Worm (Caenorhabditis elegans): Measurements from ENCODE around the gene srj-55.

The srj-55 gene

ce11 chrV:2891927-2892326 lies 34.2 kb upstream of the srj-55 start, which contains the start of gene F37B4.15:
TSS of gene F37B4.15 (plus strand) at chrV:2892227.
- TF ChIP-seq hlh-1 (tag; optimal IDR thresholded peaks at IDR 0.05) = no peak
- no peak for TF ChIP-seq M03D4.4 (tag; optimal IDR thresholded peaks at IDR 0.05)
- no peak for TF ChIP-seq nhr-237 (tag; optimal IDR thresholded peaks at IDR 0.05)
- TF ChIP-seq unc-39 (tag; optimal IDR thresholded peaks at IDR 0.05) = no peak
- no peak for TF ChIP-seq mab-5 (tag; optimal IDR thresholded peaks at IDR 0.05)
- TF ChIP-seq cnd-1 (tag; optimal IDR thresholded peaks at IDR 0.05) = no peak
- TF ChIP-seq lsy-2 (tag; optimal IDR thresholded peaks at IDR 0.05) = no peak
- no peak for TF ChIP-seq unc-120 (tag; optimal IDR thresholded peaks at IDR 0.05; ENCODE audit: poor library complexity, severe bottlenecking)
- no peak for TF ChIP-seq ham-2 (GFP tag; optimal IDR thresholded peaks at IDR 0.05)
- no peak for TF ChIP-seq ces-1 (GFP tag; optimal IDR thresholded peaks at IDR 0.05)
- TF ChIP-seq bed-3 (GFP tag; optimal IDR thresholded peaks at IDR 0.05) = no peak
- TF ChIP-seq nhr-2 (tag; optimal IDR thresholded peaks at IDR 0.05) = no peak
- no peak for TF ChIP-seq elt-1 (tag; optimal IDR thresholded peaks at IDR 0.05; ENCODE audit: borderline replicate concordance, insufficient read depth)
- no peak for TF ChIP-seq tbx-8 (GFP tag; optimal IDR thresholded peaks at IDR 0.05)
- no peak for TF ChIP-seq drap-1 (GFP tag; optimal IDR thresholded peaks at IDR 0.05)
- no peak for TF ChIP-seq lin-13 (tag; optimal IDR thresholded peaks at IDR 0.05)
- TF ChIP-seq ceh-39 (tag; optimal IDR thresholded peaks at IDR 0.05) = no peak
- TF ChIP-seq mep-1 (tag; optimal IDR thresholded peaks at IDR 0.05) = no peak
- no peak for TF ChIP-seq nhr-76 (tag; optimal IDR thresholded peaks at IDR 0.05)

- no peak for TF ChIP-seq tbx-8 (GFP tag; optimal IDR thresholded peaks at IDR 0.05)
- TF ChIP-seq mep-1 (tag; optimal IDR thresholded peaks at IDR 0.05) = no peak
- TF ChIP-seq blmp-1 (tag; optimal IDR thresholded peaks at IDR 0.05) = no peak
- TF ChIP-seq pha-4 (tag; optimal IDR thresholded peaks at IDR 0.05) = no peak
- TF ChIP-seq lin-13 (tag; optimal IDR thresholded peaks at IDR 0.05) = no peak
- no peak for TF ChIP-seq ceh-43 (GFP tag; optimal IDR thresholded peaks at IDR 0.05)
- no peak for TF ChIP-seq ham-2 (GFP tag; optimal IDR thresholded peaks at IDR 0.05)
- TF ChIP-seq lin-32 (GFP tag; optimal IDR thresholded peaks at IDR 0.05) = no peak
- TF ChIP-seq nhr-28 (tag; optimal IDR thresholded peaks at IDR 0.05) = no peak
These were observed 30.9 kb upstream of the srj-55 start, which contains the start of gene srw-4 for ce11 chrV:2888681-2889080. TSS of gene srw-4 (minus strand) at chrV:2888781.

- TF ChIP-seq ceh-43 (GFP tag; optimal IDR thresholded peaks at IDR 0.05) = no peak
- TF ChIP-seq ham-2 (GFP tag; optimal IDR thresholded peaks at IDR 0.05) = no peak
- no peak for TF ChIP-seq unc-120 (tag; optimal IDR thresholded peaks at IDR 0.05; ENCODE audit: poor library complexity, severe bottlenecking)
- TF ChIP-seq elt-3 (tag; optimal IDR thresholded peaks at IDR 0.05) = no peak
These were observed 30.5 kb upstream of the srj-55 start for ce11 chrV:2888265-2888664.

- TF ChIP-seq zip-8 (tag; optimal IDR thresholded peaks at IDR 0.05) = no peak
- TF ChIP-seq flh-1 (GFP tag; optimal IDR thresholded peaks at IDR 0.05) = no peak
- no peak for TF ChIP-seq tbx-8 (GFP tag; optimal IDR thresholded peaks at IDR 0.05)
- TF ChIP-seq mab-5 (tag; optimal IDR thresholded peaks at IDR 0.05) = no peak
- no peak for TF ChIP-seq ceh-43 (GFP tag; optimal IDR thresholded peaks at IDR 0.05)
- no peak for TF ChIP-seq pha-4 (tag; optimal IDR thresholded peaks at IDR 0.05)
- no peak for TF ChIP-seq lsy-2 (tag; optimal IDR thresholded peaks at IDR 0.05)
- TF ChIP-seq nhr-76 (tag; optimal IDR thresholded peaks at IDR 0.05) = no peak
- no peak for TF ChIP-seq nhr-28 (tag; optimal IDR thresholded peaks at IDR 0.05)
- no peak for TF ChIP-seq M03D4.4 (tag; optimal IDR thresholded peaks at IDR 0.05)
- TF ChIP-seq sem-2 (GFP tag; optimal IDR thresholded peaks at IDR 0.05) = no peak
- TF ChIP-seq nhr-237 (tag; optimal IDR thresholded peaks at IDR 0.05) = no peak
These were observed 26.7 kb upstream of the srj-55 start, which contains the start of gene sre-24 for ce11 chrV:2884411-2884810. TSS of gene sre-24 (plus strand) at chrV:2884711.

ce11 chrV:2883097-2883496 lies 25.4 kb upstream of the srj-55 start:
- TF ChIP-seq pha-4 (tag; optimal IDR thresholded peaks at IDR 0.05) (no peak), drap-1 (GFP tag; optimal IDR thresholded peaks at IDR 0.05) (no peak), hlh-1 (tag; optimal IDR thresholded peaks at IDR 0.05) (no peak), sptf-1 (tag; optimal IDR thresholded peaks at IDR 0.05) (no peak), unc-62 (GFP tag; optimal IDR thresholded peaks at IDR 0.05) (no peak), elt-3 (tag; optimal IDR thresholded peaks at IDR 0.05) (no peak), ceh-43 (GFP tag; optimal IDR thresholded peaks at IDR 0.05) (no peak), lin-32 (GFP tag; optimal IDR thresholded peaks at IDR 0.05) (no peak), mep-1 (tag; optimal IDR thresholded peaks at IDR 0.05) (no peak), elt-1 (tag; optimal IDR thresholded peaks at IDR 0.05; ENCODE audit: borderline replicate concordance, insufficient read depth) (no peak), ham-2 (GFP tag; optimal IDR thresholded peaks at IDR 0.05) (no peak), ceh-83 (GFP tag; optimal IDR thresholded peaks at IDR 0.05) (no peak), snpc-4 (tag; optimal IDR thresholded peaks at IDR 0.05) (no peak), mab-5 (tag; optimal IDR thresholded peaks at IDR 0.05) (no peak)
